Fruit fly (Drosophila melanogaster) whole organism, embryonic: ENCODE results near the gene Roc1b.

Experiments used
- CG10959 ChIP-seq: fragments of 200-800 bp; sonication (Bioruptor generic); IDR thresholded peaks from 2 replicates; pipeline ENCODE4 v1.3.6; 2022; ENCODE audit warnings: missing biosample characterization, missing genetic modification characterization
- CG11723 ChIP-seq: fragments of 200-800 bp; sonication (Bioruptor generic); optimal IDR thresholded peaks from 2 replicates; lab custom pipeline; 2017; ENCODE audit warnings: missing biosample characterization, mild to moderate bottlenecking, missing genetic modification characterization
- CG12219 ChIP-seq: fragments of 200-800 bp; sonication (Bioruptor generic); optimal IDR thresholded peaks from 3 replicates; lab custom pipeline; 2018; ENCODE audit warnings: missing biosample characterization, mild to moderate bottlenecking, missing genetic modification characterization
- CG1233 ChIP-seq: fragments of 200-800 bp; sonication (Bioruptor generic); optimal IDR thresholded peaks from 4 replicates; lab custom pipeline; 2018; ENCODE audit warnings: missing biosample characterization, mild to moderate bottlenecking, missing genetic modification characterization
- CG12769 ChIP-seq: fragments of 200-800 bp; sonication (Bioruptor generic); optimal IDR thresholded peaks from 2 replicates; lab custom pipeline; 2019; ENCODE audit warnings: missing biosample characterization, mild to moderate bottlenecking, missing genetic modification characterization, moderate library complexity
- CG13287 ChIP-seq: fragments of 200-800 bp; sonication (Bioruptor generic); IDR thresholded peaks from 2 replicates; pipeline ENCODE4 v1.3.6; 2022; ENCODE audit warnings: missing biosample characterization, missing genetic modification characterization; ENCODE audit not compliant: partially characterized antibody
- CG17328 ChIP-seq: fragments of 200-800 bp; sonication (Bioruptor generic); IDR thresholded peaks from 2 replicates; pipeline ENCODE4 v1.3.6; 2022; ENCODE audit warnings: missing biosample characterization, missing genetic modification characterization
- CG17802 ChIP-seq: fragments of 200-800 bp; sonication (Bioruptor generic); optimal IDR thresholded peaks from 2 replicates; lab custom pipeline; 2018; ENCODE audit warnings: missing biosample characterization, mild to moderate bottlenecking, missing genetic modification characterization, moderate library complexity
- CG34376 ChIP-seq: fragments of 200-800 bp; sonication (Bioruptor generic); optimal IDR thresholded peaks from 2 replicates; lab custom pipeline; 2018; ENCODE audit warnings: missing biosample characterization, mild to moderate bottlenecking, missing genetic modification characterization
- CG3838 ChIP-seq: fragments of 200-800 bp; sonication (Bioruptor generic); optimal IDR thresholded peaks from 3 replicates; lab custom pipeline; 2016; ENCODE audit warnings: missing biosample characterization, missing genetic modification characterization
- CG4360 ChIP-seq: fragments of 200-800 bp; sonication (Bioruptor generic); IDR thresholded peaks from 2 replicates; pipeline ENCODE4 v1.3.6; 2022; ENCODE audit warnings: missing biosample characterization, missing genetic modification characterization
- CG4820 ChIP-seq: fragments of 200-800 bp; sonication (Bioruptor generic); optimal IDR thresholded peaks from 3 replicates; lab custom pipeline; 2016; ENCODE audit warnings: missing biosample characterization, missing genetic modification characterization
- CG5180 ChIP-seq: fragments of 200-800 bp; sonication (Bioruptor generic); optimal IDR thresholded peaks from 3 replicates; lab custom pipeline; 2017; ENCODE audit warnings: missing biosample characterization, missing genetic modification characterization, mild to moderate bottlenecking, moderate library complexity, missing genetic modification reagents
- CG6813 ChIP-seq: fragments of 200-800 bp; sonication (Bioruptor generic); optimal IDR thresholded peaks from 2 replicates; lab custom pipeline; 2017; ENCODE audit warnings: missing biosample characterization, missing genetic modification characterization, mild to moderate bottlenecking, moderate library complexity, missing genetic modification reagents
- CG7556 ChIP-seq: fragments of 200-800 bp; sonication (Bioruptor generic); optimal IDR thresholded peaks from 2 replicates; lab custom pipeline; 2017; ENCODE audit warnings: missing biosample characterization, mild to moderate bottlenecking, missing genetic modification characterization
- CG9609 ChIP-seq: fragments of 200-800 bp; sonication (Bioruptor generic); optimal IDR thresholded peaks from 3 replicates; lab custom pipeline; 2016; ENCODE audit warnings: missing biosample characterization, missing genetic modification characterization
- CG9727 ChIP-seq: fragments of 200-800 bp; sonication (Bioruptor generic); optimal IDR thresholded peaks from 3 replicates; lab custom pipeline; 2017; ENCODE audit warnings: missing biosample characterization, mild to moderate bottlenecking, missing genetic modification characterization
- CG9876 ChIP-seq: fragments of 200-800 bp; sonication (Bioruptor generic); optimal IDR thresholded peaks from 2 replicates; lab custom pipeline; 2016; ENCODE audit warnings: missing biosample characterization, missing genetic modification characterization
- CG9932 ChIP-seq: fragments of 200-800 bp; sonication (Bioruptor generic); IDR thresholded peaks from 2 replicates; pipeline ENCODE4 v1.3.6; 2022; ENCODE audit warnings: missing biosample characterization, missing genetic modification characterization
- CrebB ChIP-seq: fragments of 200-800 bp; sonication (Bioruptor generic); optimal IDR thresholded peaks from 3 replicates; lab custom pipeline; 2018; ENCODE audit warnings: missing biosample characterization, mild to moderate bottlenecking, missing genetic modification characterization
- Doc2 ChIP-seq: fragments of 200-800 bp; sonication (Bioruptor generic); IDR thresholded peaks from 2 replicates; pipeline ENCODE4 v1.3.6; 2022; ENCODE audit warnings: missing biosample characterization, missing genetic modification characterization
- HLH4C ChIP-seq: fragments of 200-800 bp; sonication (Bioruptor generic); IDR thresholded peaks from 3 replicates; pipeline ENCODE4 v1.3.6; 2022; ENCODE audit warnings: missing biosample characterization, missing genetic modification characterization; ENCODE audit not compliant: partially characterized antibody
- MESR4 ChIP-seq: fragments of 200-800 bp; sonication (Bioruptor generic); optimal IDR thresholded peaks from 2 replicates; lab custom pipeline; 2018; ENCODE audit warnings: missing biosample characterization, mild to moderate bottlenecking, missing genetic modification characterization, moderate library complexity
- Ravus ChIP-seq: fragments of 200-800 bp; sonication (Bioruptor generic); IDR thresholded peaks from 2 replicates; pipeline ENCODE4 v1.3.6; 2022; ENCODE audit warnings: missing biosample characterization, missing genetic modification characterization
- Rfx ChIP-seq: fragments of 200-800 bp; sonication (Bioruptor generic); IDR thresholded peaks from 2 replicates; pipeline ENCODE4 v1.3.6; 2022; ENCODE audit warnings: missing biosample characterization, missing genetic modification characterization
- Trl ChIP-seq, 3 experiments: fragments of >200 bp in 2 of 3; fragments of 200-800 bp in 1 of 3; sonication (Bioruptor generic) in 1 of 3; optimal IDR thresholded peaks; 2 replicates in 1 of 3; 3 replicates in 2 of 3; lab custom pipeline; 2016 to 2017; ENCODE audit warnings: missing biosample characterization in 1 of 3, missing genetic modification characterization in 1 of 3
- Xbp1 ChIP-seq: fragments of 200-800 bp; sonication (Bioruptor generic); optimal IDR thresholded peaks from 3 replicates; lab custom pipeline; 2016; ENCODE audit warnings: missing biosample characterization, mild to moderate bottlenecking, missing genetic modification characterization
- ac ChIP-seq: fragments of 200-800 bp; sonication (Bioruptor generic); optimal IDR thresholded peaks from 3 replicates; lab custom pipeline; 2017; ENCODE audit warnings: missing biosample characterization, mild to moderate bottlenecking, missing genetic modification characterization
- ase ChIP-seq: fragments of 200-800 bp; sonication (Bioruptor generic); IDR thresholded peaks from 3 replicates; pipeline ENCODE4 v1.3.6; 2022; ENCODE audit warnings: missing biosample characterization, missing genetic modification characterization
- btn ChIP-seq: fragments of 200-800 bp; sonication (Bioruptor generic); optimal IDR thresholded peaks from 2 replicates; lab custom pipeline; 2016; ENCODE audit warnings: missing biosample characterization, missing genetic modification characterization
- cad ChIP-seq: fragments of >200 bp; optimal IDR thresholded peaks from 2 replicates; lab custom pipeline; 2017; ENCODE audit warnings: missing biosample characterization, missing genetic modification characterization
- ci ChIP-seq: fragments of 200-800 bp; sonication (Bioruptor generic); IDR thresholded peaks from 3 replicates; pipeline ENCODE4 v1.3.6; 2022; ENCODE audit warnings: missing biosample characterization, missing genetic modification characterization
- dan ChIP-seq: fragments of 200-800 bp; sonication (Bioruptor generic); IDR thresholded peaks from 2 replicates; pipeline ENCODE4 v1.3.6; 2022; ENCODE audit warnings: missing biosample characterization, missing genetic modification characterization
- danr ChIP-seq: fragments of 200-800 bp; sonication (Bioruptor generic); IDR thresholded peaks from 2 replicates; pipeline ENCODE4 v1.3.6; 2022; ENCODE audit warnings: missing biosample characterization, missing genetic modification characterization
- ems ChIP-seq: fragments of 200-800 bp; sonication (Bioruptor generic); optimal IDR thresholded peaks from 3 replicates; lab custom pipeline; 2016; ENCODE audit warnings: missing biosample characterization, missing genetic modification characterization
- eve ChIP-seq, 2 experiments: fragments of >200 bp; optimal IDR thresholded peaks; 2 replicates each; lab custom pipeline; 2017; ENCODE audit warnings: missing biosample characterization in 2 of 2, missing genetic modification characterization in 2 of 2
- fu2 ChIP-seq: fragments of 200-800 bp; sonication (Bioruptor generic); optimal IDR thresholded peaks from 2 replicates; lab custom pipeline; 2016; ENCODE audit warnings: missing biosample characterization, missing genetic modification characterization
- ham ChIP-seq: fragments of 200-800 bp; sonication (Bioruptor generic); IDR thresholded peaks from 2 replicates; pipeline ENCODE4 v1.3.6; 2022; ENCODE audit warnings: missing biosample characterization, missing genetic modification characterization
- her ChIP-seq: fragments of 200-800 bp; sonication (Bioruptor generic); optimal IDR thresholded peaks from 2 replicates; lab custom pipeline; 2016; ENCODE audit warnings: missing biosample characterization, missing genetic modification characterization
- jigr1 ChIP-seq: fragments of 200-800 bp; sonication (Bioruptor generic); IDR thresholded peaks from 3 replicates; pipeline ENCODE4 v1.3.6; 2022; ENCODE audit warnings: missing biosample characterization, missing genetic modification characterization
- oc ChIP-seq: fragments of 200-800 bp; sonication (Bioruptor generic); optimal IDR thresholded peaks from 2 replicates; lab custom pipeline; 2018; ENCODE audit warnings: missing biosample characterization, mild to moderate bottlenecking, missing genetic modification characterization, moderate library complexity
- odd ChIP-seq: fragments of 200-800 bp; sonication (Bioruptor generic); optimal IDR thresholded peaks from 2 replicates; lab custom pipeline; 2017; ENCODE audit warnings: missing biosample characterization, mild to moderate bottlenecking, missing genetic modification characterization
- org-1 ChIP-seq: fragments of 200-800 bp; sonication (Bioruptor generic); optimal IDR thresholded peaks from 2 replicates; lab custom pipeline; 2017; ENCODE audit warnings: missing biosample characterization, missing genetic modification characterization
- rib ChIP-seq: fragments of 200-800 bp; sonication (Bioruptor generic); IDR thresholded peaks from 2 replicates; pipeline ENCODE4 v1.3.6; 2022; ENCODE audit warnings: missing biosample characterization, missing genetic modification characterization
- schlank ChIP-seq: fragments of 200-800 bp; sonication (Bioruptor generic); optimal IDR thresholded peaks from 2 replicates; lab custom pipeline; 2018; ENCODE audit warnings: missing biosample characterization, mild to moderate bottlenecking, missing genetic modification characterization
- scrt ChIP-seq: fragments of 200-800 bp; sonication (Bioruptor generic); optimal IDR thresholded peaks from 2 replicates; lab custom pipeline; 2018; ENCODE audit warnings: missing biosample characterization, mild to moderate bottlenecking, missing genetic modification characterization, moderate library complexity
- sd ChIP-seq: fragments of 200-800 bp; sonication (Bioruptor generic); optimal IDR thresholded peaks from 3 replicates; lab custom pipeline; 2018; ENCODE audit warnings: missing biosample characterization, mild to moderate bottlenecking, missing genetic modification characterization, moderate library complexity
- ssp ChIP-seq: fragments of 200-800 bp; sonication (Bioruptor generic); IDR thresholded peaks from 2 replicates; pipeline ENCODE4 v1.3.6; 2022; ENCODE audit warnings: missing biosample characterization, missing genetic modification characterization
- wor ChIP-seq: fragments of 200-800 bp; sonication (Bioruptor generic); IDR thresholded peaks from 2 replicates; pipeline ENCODE4 v1.3.6; 2022; ENCODE audit warnings: missing biosample characterization, missing genetic modification characterization

Roc1b gene

DNA sequence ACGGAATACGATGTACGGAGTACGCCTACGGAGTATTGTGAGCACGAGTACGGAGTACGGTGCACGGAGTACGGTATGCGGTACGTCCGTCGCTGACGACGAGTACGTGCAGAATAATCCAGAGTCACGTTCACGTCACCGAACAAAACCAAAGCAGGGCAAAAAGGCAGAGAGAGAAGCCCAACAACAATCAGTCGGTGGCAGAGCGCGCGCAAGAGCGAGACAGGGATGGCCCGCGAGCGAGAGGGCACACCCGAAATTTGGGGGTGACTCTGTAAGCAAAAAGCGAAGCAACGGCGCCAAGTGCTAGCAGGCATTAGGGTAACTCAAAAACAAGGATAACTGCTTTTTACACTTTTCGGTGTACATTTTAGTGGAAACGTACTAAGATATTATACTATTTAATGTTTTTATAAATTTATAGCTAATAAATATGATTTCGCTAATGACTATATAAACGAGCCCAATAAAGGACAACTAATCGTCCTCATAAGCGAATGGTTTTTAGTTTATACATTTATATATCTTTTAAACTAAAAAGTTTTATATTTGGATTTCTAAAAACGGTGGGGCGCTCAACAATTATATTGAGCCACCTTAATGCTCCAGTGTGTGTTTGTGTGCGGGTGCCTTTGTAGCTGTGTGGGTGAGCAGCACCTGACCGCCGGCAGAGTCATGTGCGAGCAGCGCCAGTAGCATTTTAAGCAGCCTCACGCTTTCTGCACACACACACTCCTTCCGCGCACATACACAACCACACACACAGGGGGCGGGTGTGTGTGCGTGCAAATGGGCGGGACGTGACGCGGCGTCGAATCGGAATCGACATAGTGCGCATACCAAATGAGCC is 19.7 kb downstream of the Roc1b start (continued):
- TF ChIP-seq CG4360 (GFP tag; lab: Robert Waterston, UW) (peak; percentile 91), danr (GFP tag; lab: Robert Waterston, UW) (peak; percentile 75), ase (GFP tag; lab: Robert Waterston, UW) (peak; percentile 38; the same call in 1 of the 3 replicates), CG17328 (peak; percentile 73), oc (tag; lab: Kevin White, UChicago) (peak; percentile 83), fu2 (no peak), CG34376 (GFP tag; lab: Kevin White, UChicago) (peak; percentile 94), scrt (GFP tag; lab: Kevin White, UChicago) (peak; percentile 90), CG12219 (GFP tag; lab: Kevin White, UChicago) (peak; percentile 73), CG13287 (GFP tag; lab: Robert Waterston, UW) (no peak), org-1 (GFP tag; lab: Kevin White, UChicago) (peak; percentile 86), eve (GFP tag; optimal IDR thresholded peaks at IDR 0.05; lab: Kevin White, UChicago) (no peak), MESR4 (GFP tag; lab: Kevin White, UChicago) (peak; percentile 14), CG9727 (GFP tag; lab: Kevin White, UChicago) (peak; percentile 95), CG12769 (tag; lab: Kevin White, UChicago) (no peak), odd (GFP tag; lab: Kevin White, UChicago) (peak; percentile 92), dan (GFP tag; lab: Robert Waterston, UW) (0 out of 2 replicates have a peak, but pooled peaks have one; percentile 38), jigr1 (no peak), Rfx (GFP tag; lab: Robert Waterston, UW) (peak; percentile 79), Doc2 (no peak), Ravus (GFP tag; lab: Robert Waterston, UW) (peak; percentile 25), cad (GFP tag; lab: Kevin White, UChicago) (no peak), ac (GFP tag; lab: Kevin White, UChicago) (peak; percentile 87), ci (peak; percentile 64; the same call in 1 of the 3 replicates), ssp (GFP tag; lab: Robert Waterston, UW) (peak; percentile 59), her (no peak), ems (peak; percentile 25), CG4820 (GFP tag; lab: Kevin White, UChicago) (peak; percentile 79), schlank (tag; lab: Kevin White, UChicago) (peak; percentile 65), CG7556 (GFP tag; lab: Kevin White, UChicago) (peak; percentile 98), HLH4C (no peak), CG6813 (GFP tag; lab: Kevin White, UChicago) (peak; percentile 93), wor (GFP tag; lab: Robert Waterston, UW) (peak; percentile 63; the same call in 1 of the 2 replicates), Xbp1 (GFP tag; lab: Kevin White, UChicago) (peak; percentile 82), CG5180 (GFP tag; lab: Kevin White, UChicago) (peak; percentile 75), sd (tag; lab: Kevin White, UChicago) (no peak), CG10959 (peak; percentile 70), ham (GFP tag; lab: Robert Waterston, UW) (0 out of 2 replicates have a peak, but pooled peaks have one; percentile 23), CG1233 (peak; percentile 99), CG9609 (GFP tag; lab: Kevin White, UChicago) (no peak), btn (no peak), Trl (optimal IDR thresholded peaks at IDR 0.05; lab: Kevin White, UChicago) (peak in 1 of 2 experiments; percentile 46), Trl (GFP tag; optimal IDR thresholded peaks at IDR 0.05; lab: Kevin White, UChicago) (no peak), CG9932 (GFP tag; lab: Robert Waterston, UW) (peak; percentile 64), CrebB (tag; lab: Kevin White, UChicago) (peak; percentile 76), CG17802 (peak; percentile 40), CG9876 (no peak), rib (GFP tag; lab: Robert Waterston, UW) (no peak), CG3838 (peak; percentile 18), CG11723 (peak; percentile 87)
